Fruit fly (Drosophila melanogaster) whole organism, adult: ENCODE data around the gene Amnionless.

Experiments used
- CG11617 ChIP-seq: fragments of 200-800 bp; sonication (Bioruptor generic); optimal IDR thresholded peaks from 2 replicates; lab custom pipeline; 2017; ENCODE audit warnings: mild to moderate bottlenecking, missing biosample characterization, missing genetic modification reagents, missing genetic modification characterization
- CG12768 ChIP-seq: fragments of 200-800 bp; sonication (Bioruptor generic); optimal IDR thresholded peaks from 2 replicates; lab custom pipeline; 2017; ENCODE audit warnings: missing biosample characterization, missing genetic modification characterization, mild to moderate bottlenecking, moderate library complexity, missing genetic modification reagents
- CG5204 ChIP-seq: fragments of 200-800 bp; sonication (Bioruptor generic); optimal IDR thresholded peaks from 2 replicates; lab custom pipeline; 2016; ENCODE audit warnings: missing biosample characterization, missing genetic modification characterization
- Crg-1 ChIP-seq: fragments of 200-800 bp; sonication (Bioruptor generic); optimal IDR thresholded peaks from 2 replicates; lab custom pipeline; 2016; ENCODE audit warnings: missing biosample characterization, missing genetic modification characterization
- cnc ChIP-seq, 2 experiments: fragments of >200 bp; optimal IDR thresholded peaks; 2 replicates each; lab custom pipeline; 2017
- kay ChIP-seq: fragments of 200-800 bp; sonication (Bioruptor generic); peaks from one replicate; lab custom pipeline; 2016; ENCODE audit warnings: missing biosample characterization, missing genetic modification characterization, borderline replicate concordance
- tj ChIP-seq: fragments of 200-800 bp; sonication (Bioruptor generic); optimal IDR thresholded peaks from 3 replicates; lab custom pipeline; 2017; ENCODE audit warnings: missing biosample characterization, mild to moderate bottlenecking, missing genetic modification characterization, moderate library complexity

dm6 chr2L:322915-323314 is 34.0 kb upstream of the Amnionless start:
- no peak for TF ChIP-seq CG5204 (GFP tag; lab: Kevin White, UChicago)
- no peak for TF ChIP-seq cnc (optimal IDR thresholded peaks at IDR 0.05; lab: Kevin White, UChicago)
- TF ChIP-seq tj = no peak
- no peak for TF ChIP-seq Crg-1 (GFP tag; lab: Kevin White, UChicago)
- TF ChIP-seq CG12768 (GFP tag; lab: Kevin White, UChicago) = no peak
- no peak for TF ChIP-seq kay
- no peak for TF ChIP-seq CG11617
